Fruit fly (Drosophila melanogaster) whole organism, larva: ENCODE results near the gene CG15201.

Experiments
- noc ChIP-seq: fragments of 200-800 bp; sonication (Bioruptor generic); optimal IDR thresholded peaks from 3 replicates; lab custom pipeline; 2019; ENCODE audit warnings: missing biosample characterization, mild to moderate bottlenecking, missing genetic modification characterization, moderate library complexity

The CG15201 gene

DNA sequence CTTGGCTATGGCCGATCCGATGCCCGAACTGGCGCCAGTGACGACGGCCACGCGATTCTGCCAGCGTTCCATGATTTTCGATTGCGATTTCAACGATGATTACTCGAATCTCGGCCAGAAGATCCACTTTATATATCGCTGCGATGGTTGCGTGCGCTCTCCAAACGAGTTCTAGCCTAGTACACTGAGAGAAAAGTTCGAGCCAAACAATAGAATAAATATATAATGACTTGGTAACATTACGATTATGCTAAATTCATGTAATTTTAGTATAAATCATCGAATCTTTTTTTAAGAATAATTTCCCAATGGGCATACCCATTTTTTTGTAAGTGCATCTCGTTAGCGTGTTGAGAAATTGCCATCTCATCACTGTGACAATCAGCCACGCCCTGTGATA is 25.0 kb downstream of the CG15201 start, which contains the start of gene Antdh:
Gene Antdh (minus strand): TSS at position 101 of the 400 bp plus-strand sequence.
- no peak for TF ChIP-seq noc (tag; lab: Kevin White, UChicago)

DNA sequence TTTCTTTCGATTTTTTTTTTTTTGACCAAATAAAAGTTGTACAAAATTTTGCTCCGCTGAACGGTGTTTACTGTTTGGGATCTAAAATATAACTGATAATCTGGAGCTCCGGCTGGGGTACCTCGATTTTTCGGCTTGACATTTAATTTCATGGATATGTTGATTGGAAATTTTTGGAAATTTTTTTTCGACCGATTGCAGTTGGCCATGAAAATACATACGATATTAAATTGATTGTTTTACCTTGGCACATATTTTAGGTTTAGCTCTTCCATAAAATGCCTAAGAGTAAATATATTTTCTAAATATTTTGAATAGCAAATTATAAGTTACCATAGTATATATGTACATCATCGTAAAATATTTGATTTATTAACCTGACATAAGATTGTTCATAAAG is 26.7 kb downstream of the CG15201 start, which contains the start of gene CG1394:
Gene CG1394 (minus strand): TSS at position 101 of the 400 bp plus-strand sequence.
- TF ChIP-seq noc (tag; lab: Kevin White, UChicago), result no peak

DNA sequence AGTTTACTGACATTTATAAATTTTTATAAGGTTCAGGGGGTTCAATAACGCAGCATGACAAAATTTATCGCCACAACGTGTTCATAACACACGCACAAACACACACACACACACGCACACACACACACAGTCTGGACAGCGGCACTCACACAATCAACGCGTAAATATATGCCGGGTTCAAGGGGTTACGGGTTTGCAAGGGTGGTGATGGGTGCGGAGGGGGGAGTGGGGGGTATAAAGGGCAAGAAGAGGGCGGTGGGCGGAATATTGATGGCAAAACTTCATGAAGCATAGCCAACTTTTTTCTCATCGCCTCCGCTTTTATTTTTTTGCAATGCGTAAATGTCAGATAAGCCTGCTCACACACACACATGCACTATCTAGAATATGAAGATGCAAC is 32.2 kb downstream of the CG15201 start:
- no peak for TF ChIP-seq noc (tag; lab: Kevin White, UChicago)

DNA sequence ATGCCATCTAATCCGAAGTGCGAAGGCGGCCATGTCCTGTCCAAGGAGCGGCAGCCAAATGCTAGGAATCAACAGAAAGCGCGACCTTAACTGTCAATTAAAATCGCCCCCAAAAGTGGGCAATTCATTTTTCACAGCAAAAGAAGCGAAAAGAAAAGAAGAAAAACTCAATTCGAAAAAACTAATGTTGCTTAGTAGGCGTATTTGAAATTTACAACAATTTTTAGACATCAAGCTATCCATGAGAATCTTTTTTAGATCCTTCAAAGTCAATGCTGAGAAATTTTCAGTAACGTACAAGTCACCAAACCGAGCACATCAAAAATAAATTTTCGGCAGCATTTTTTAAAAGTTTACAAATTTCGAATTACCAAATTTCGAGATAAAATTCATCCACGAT is 38.7 kb downstream of the CG15201 start, which contains the start of gene CG15200:
Gene CG15200 (plus strand): TSS at position 301 of the 400 bp plus-strand sequence.
- no peak for TF ChIP-seq noc (tag; lab: Kevin White, UChicago)
